Fruit fly (Drosophila melanogaster) S2 (cell line): Measurements from ENCODE around the gene Exo70.

Source experiments
- CG8478 ChIP-seq: fragments of >200 bp; optimal IDR thresholded peaks from 2 replicates; lab custom pipeline; 2018
- CTCF ChIP-seq, 2 experiments: fragments of >200 bp; optimal IDR thresholded peaks; 2 replicates each; lab custom pipeline; 2018

dm6 chr3L:8460050-8460878, 48.6 kb downstream of the Exo70 start:
- TF ChIP-seq CG8478 (no peak), CTCF (optimal IDR thresholded peaks at IDR 0.05; lab: Kevin White, UChicago) (no peak)
